Worm (Caenorhabditis elegans): ENCODE results near the gene C24H12.8.

DNA sequence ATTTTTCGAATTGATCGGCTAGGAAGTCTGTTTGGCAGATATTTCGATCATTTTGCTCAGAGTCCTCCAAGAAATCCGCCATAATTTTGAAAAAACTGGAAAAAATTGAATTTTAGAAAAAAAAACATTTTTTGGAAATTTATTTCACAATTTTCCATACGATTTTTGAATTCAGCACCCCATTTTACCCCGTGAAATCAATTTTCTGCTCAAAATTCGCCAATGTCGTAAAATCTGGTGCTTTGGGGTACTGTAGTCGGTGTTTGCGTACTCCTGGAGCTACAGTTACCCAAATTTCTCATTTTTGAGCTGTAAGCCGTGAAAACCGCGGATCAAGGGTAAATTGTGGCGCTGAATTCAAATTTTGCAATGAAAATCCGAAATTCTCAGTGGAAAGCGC lies 34.8 kb upstream of the C24H12.8 start, which contains the start of gene gvd-1:
- TF ChIP-seq pqm-1 (tag; optimal IDR thresholded peaks at IDR 0.05) (no peak), ama-1 (optimal IDR thresholded peaks at IDR 0.05) (no peak), fos-1 (tag; optimal IDR thresholded peaks at IDR 0.05) (no peak), lin-39 (tag; optimal IDR thresholded peaks at IDR 0.05) (no peak), nhr-23 (tag; optimal IDR thresholded peaks at IDR 0.05) (no peak), egl-27 (tag; optimal IDR thresholded peaks at IDR 0.05) (no peak)
